Worm (Caenorhabditis elegans): Measurements from ENCODE around the gene zip-2.
A peak's percentile ranks its signal among the peaks of the same experiment; 100 is the strongest.

zip-2 gene

DNA sequence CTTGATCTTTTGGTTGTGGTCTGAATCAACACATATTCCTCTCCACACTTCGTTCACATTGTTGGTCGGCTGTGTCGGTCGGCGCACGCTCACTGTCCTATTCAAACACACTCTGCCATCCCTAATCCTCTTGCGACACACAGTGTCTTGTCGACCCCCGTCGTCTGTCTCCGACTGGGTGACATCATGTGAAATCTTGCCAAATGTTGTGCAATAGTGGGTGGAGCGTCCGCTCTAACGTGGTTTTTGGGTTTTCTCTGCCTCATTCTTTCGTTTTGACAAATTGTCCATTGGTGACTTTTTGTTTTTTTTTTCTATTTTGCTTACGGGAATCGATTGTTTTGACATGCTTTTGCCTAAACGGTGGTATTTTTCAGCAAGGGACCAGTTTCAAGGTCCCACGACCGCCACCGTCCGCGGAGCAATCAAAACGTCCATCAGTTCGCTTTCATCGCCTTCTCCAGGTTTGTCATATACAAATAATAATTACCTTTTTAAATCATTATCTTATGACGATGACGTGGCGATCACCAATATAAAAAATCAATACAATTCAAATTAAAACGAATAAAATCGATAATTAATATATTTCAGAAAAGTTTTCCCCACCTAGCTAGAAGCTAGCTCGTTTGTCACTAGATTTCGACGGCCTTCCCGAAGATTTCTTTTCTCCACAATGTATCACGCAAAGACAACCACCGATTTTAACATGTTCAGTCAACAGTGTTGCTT is 1.1 kb downstream of the zip-2 start (continued):
- TF ChIP-seq sea-2 (GFP tag; IDR thresholded peaks at IDR 0.05) (no peak), nhr-90 (tag; optimal IDR thresholded peaks at IDR 0.05) (peak; percentile 84), F33H1.4 (GFP tag; IDR thresholded peaks at IDR 0.05) (peak; percentile 39; the same call in 1 of the 2 replicates), fkh-3 (tag; optimal IDR thresholded peaks at IDR 0.05) (no peak), ZK185.1 (tag; optimal IDR thresholded peaks at IDR 0.05; ENCODE audit: poor library complexity, severe bottlenecking) (peak; percentile 78), nhr-27 (tag; optimal IDR thresholded peaks at IDR 0.05) (peak; percentile 23)

DNA sequence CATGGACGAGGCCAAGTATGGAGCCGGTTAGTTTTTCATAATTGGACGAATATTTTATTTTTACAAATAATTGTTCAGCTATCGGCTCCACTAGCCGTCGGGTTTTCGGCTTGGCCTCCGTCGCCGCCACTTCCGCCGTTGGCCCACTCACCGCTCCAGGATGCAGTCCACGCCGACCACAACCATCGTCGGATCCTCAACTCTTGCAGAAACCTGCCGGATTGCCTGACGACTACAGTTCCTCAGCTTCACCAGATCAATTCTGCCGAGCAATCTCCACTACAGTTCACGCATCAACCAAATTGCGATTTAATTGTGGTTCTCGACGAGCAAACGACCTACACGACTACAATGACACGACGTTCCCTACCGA is 1.6 kb downstream of the zip-2 start:
- TF ChIP-seq nhr-120 (GFP tag; IDR thresholded peaks at IDR 0.05) (no peak), atf-7 (tag; optimal IDR thresholded peaks at IDR 0.05) (no peak), dpff-1 (tag; optimal IDR thresholded peaks at IDR 0.05) (no peak), Y53G8AR.9 (GFP tag; conservative IDR thresholded peaks at IDR 0.05) (0 out of 2 replicates have a peak, but pooled peaks have one; percentile 11), ceh-79 (tag; optimal IDR thresholded peaks at IDR 0.05) (no peak), mcd-1 (GFP tag; IDR thresholded peaks at IDR 0.05) (no peak), Y95B8A.8 (GFP tag; IDR thresholded peaks at IDR 0.05) (0 out of 2 replicates have a peak, but pooled peaks have one; percentile 45), zfh-2 (GFP tag; conservative IDR thresholded peaks at IDR 0.05) (peak; percentile 82), egrh-3 (GFP tag; IDR thresholded peaks at IDR 0.05) (peak; percentile 24; the same call in 1 of the 2 replicates), madf-3 (GFP tag; IDR thresholded peaks at IDR 0.05) (peak; percentile 36; the same call in 1 of the 2 replicates), F55B11.4 (tag; optimal IDR thresholded peaks at IDR 0.05; ENCODE audit: borderline replicate concordance, insufficient read depth) (no peak), lin-26 (GFP tag; IDR thresholded peaks at IDR 0.05) (peak; percentile 18; the same call in 1 of the 2 replicates), ama-1 (optimal IDR thresholded peaks at IDR 0.05) (peak; percentile 33), ama-1 (GFP tag; optimal IDR thresholded peaks at IDR 0.05) (no peak), nhr-27 (tag; optimal IDR thresholded peaks at IDR 0.05) (no peak), attf-6 (GFP tag; IDR thresholded peaks at IDR 0.05) (no peak), chd-7 (tag; optimal IDR thresholded peaks at IDR 0.05) (no peak), fkh-3 (tag; optimal IDR thresholded peaks at IDR 0.05) (no peak)

DNA sequence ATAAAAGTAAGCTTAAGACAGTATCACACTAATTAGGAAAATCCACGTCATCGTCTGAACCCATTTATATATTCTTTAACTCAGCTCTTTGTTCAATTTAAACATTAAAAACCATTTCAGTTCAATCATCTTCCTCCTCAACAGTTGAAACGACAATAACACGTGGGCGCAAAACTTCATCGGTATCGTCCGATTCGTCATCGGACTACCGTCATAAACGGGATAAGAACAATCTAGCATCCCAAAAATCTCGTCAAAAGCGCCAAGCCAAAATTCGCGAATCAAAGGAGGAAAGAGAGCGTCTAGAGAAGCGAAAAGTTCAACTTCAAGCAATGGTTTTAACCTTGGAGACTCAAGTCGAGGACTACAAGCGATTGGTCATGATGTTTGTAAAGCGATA is 2.4 kb downstream of the zip-2 start:
- TF ChIP-seq Y56A3A.18 (GFP tag; IDR thresholded peaks at IDR 0.05) (peak; percentile 39; the same call in 1 of the 2 replicates), hsf-1 (GFP tag; IDR thresholded peaks at IDR 0.05) (no peak), ztf-25 (GFP tag; IDR thresholded peaks at IDR 0.05) (no peak), ama-1 (optimal IDR thresholded peaks at IDR 0.05) (peak; percentile 80), ama-1 (GFP tag; optimal IDR thresholded peaks at IDR 0.05) (no peak)

DNA sequence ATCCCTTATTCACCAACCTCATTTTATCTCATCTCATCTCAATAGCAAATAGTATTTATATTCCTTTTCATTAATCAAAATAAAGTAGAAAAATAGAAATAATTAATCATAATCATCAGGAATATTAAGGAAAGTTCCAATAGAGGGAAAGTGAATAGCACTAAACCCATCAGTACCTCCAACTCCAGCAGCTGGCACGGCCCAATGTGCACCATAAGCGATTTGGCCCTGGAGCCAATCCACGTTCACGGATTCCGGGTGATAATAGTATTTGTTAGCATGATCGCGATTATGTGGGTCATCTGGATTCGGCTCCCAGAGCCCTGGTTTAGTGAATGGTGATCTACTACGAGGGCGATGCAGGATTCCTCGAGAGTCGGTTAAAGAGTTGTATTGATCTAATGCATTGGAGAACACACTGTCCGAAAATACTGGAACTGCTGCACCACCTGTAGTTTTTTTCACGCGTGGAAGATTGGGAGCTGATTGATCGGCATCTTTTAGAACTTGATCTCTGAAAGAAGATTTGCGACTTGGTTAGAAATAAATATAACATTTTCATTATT is 3.0 kb downstream of the zip-2 start:
- TF ChIP-seq aptf-3 (GFP tag; IDR thresholded peaks at IDR 0.05) (peak; percentile 96), rec-8 (tag; optimal IDR thresholded peaks at IDR 0.05) (no peak), ztf-18 (tag; optimal IDR thresholded peaks at IDR 0.05) (no peak), madf-8 (GFP tag; conservative IDR thresholded peaks at IDR 0.05) (no peak), snpc-4 (GFP tag; optimal IDR thresholded peaks at IDR 0.05) (no peak), snpc-4 (tag; optimal IDR thresholded peaks at IDR 0.05) (peak in 2 of 4 experiments; percentile 27 to 48), ccch-3 (GFP tag; optimal IDR thresholded peaks at IDR 0.05) (no peak), cebp-2 (GFP tag; IDR thresholded peaks at IDR 0.05) (peak; percentile 86), rpc-1 (optimal IDR thresholded peaks at IDR 0.05) (no peak), rpc-1 (tag; optimal IDR thresholded peaks at IDR 0.05) (no peak), aptf-2 (GFP tag; conservative IDR thresholded peaks at IDR 0.05) (peak; percentile 74), snpc-1.1 (tag; optimal IDR thresholded peaks at IDR 0.05; ENCODE audit: insufficient read depth) (no peak), B0019.2 (GFP tag; conservative IDR thresholded peaks at IDR 0.05) (0 out of 2 replicates have a peak, but pooled peaks have one; percentile 36), madf-10 (tag; optimal IDR thresholded peaks at IDR 0.05) (peak; percentile 81), attf-5 (GFP tag; optimal IDR thresholded peaks at IDR 0.05) (peak; percentile 86), pbrm-1 (GFP tag; IDR thresholded peaks at IDR 0.05) (peak; percentile 96), unc-62 (GFP tag; optimal IDR thresholded peaks at IDR 0.05) (no peak), F57A8.1 (GFP tag; optimal IDR thresholded peaks at IDR 0.05) (no peak), ztf-3 (GFP tag; optimal IDR thresholded peaks at IDR 0.05) (peak; percentile 91), Y95B8A.8 (GFP tag; IDR thresholded peaks at IDR 0.05) (peak; percentile 91)

Measured in whole organism, young adult.